Worm (Caenorhabditis elegans): ENCODE data around the gene F17A9.4.
"Not testable (repeated sequence)": the region's sequence is repeated elsewhere in the genome, so short reads cannot be mapped to it uniquely, and the experiment has no call there.

F17A9.4 gene

ce11 chrV:6095829-6096228 lies 14.6 kb downstream of the F17A9.4 start, which contains the start of gene Y38A10A.7:
Gene Y38A10A.7, plus strand, starts transcription at chrV:6096197.
- no peak for TF ChIP-seq aptf-2 (GFP tag; conservative IDR thresholded peaks at IDR 0.05)

ce11 chrV:6091592-6091991 lies 18.8 kb downstream of the F17A9.4 start:
- 0 out of 2 replicates have a peak, but pooled peaks have one; percentile 54 for TF ChIP-seq egrh-3 (GFP tag; IDR thresholded peaks at IDR 0.05)
- peak; percentile 57 for TF ChIP-seq F33H1.4 (GFP tag; IDR thresholded peaks at IDR 0.05)

ce11 chrV:6088977-6089376 lies 21.5 kb downstream of the F17A9.4 start:
- TF ChIP-seq madf-6 (GFP tag; IDR thresholded peaks at IDR 0.05) (peak; percentile 30; the same call in 1 of the 2 replicates), hsf-1 (GFP tag; IDR thresholded peaks at IDR 0.05) (peak; percentile 97), dox-1 (GFP tag; IDR thresholded peaks at IDR 0.05) (0 out of 2 replicates have a peak, but pooled peaks have one; percentile 32)

DNA sequence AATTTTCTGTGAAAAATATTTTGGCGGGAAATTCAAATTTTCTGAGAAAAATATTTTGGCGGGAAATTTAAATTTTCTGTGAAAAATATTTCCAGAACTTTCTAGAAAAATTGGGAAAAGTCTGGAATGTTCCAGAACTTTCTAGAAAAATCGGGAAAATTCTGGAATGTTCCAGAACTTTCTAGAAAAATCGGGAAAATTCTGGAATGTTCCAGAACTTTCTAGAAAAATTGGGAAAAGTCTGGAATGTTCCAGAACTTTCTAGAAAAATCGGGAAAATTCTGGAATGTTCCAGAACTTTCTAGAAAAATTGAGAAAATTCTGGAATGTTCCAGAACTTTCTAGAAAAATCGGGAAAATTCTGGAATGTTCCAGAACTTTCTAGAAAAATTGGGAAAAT lies 38.2 kb downstream of the F17A9.4 start:
- peak; percentile 99 for TF ChIP-seq hsf-1 (GFP tag; IDR thresholded peaks at IDR 0.05)
- TF ChIP-seq D2030.7 (GFP tag; IDR thresholded peaks at IDR 0.05) = 0 out of 2 replicates have a peak, but pooled peaks have one; percentile 10
- peak; percentile 66 for TF ChIP-seq dox-1 (GFP tag; IDR thresholded peaks at IDR 0.05)
- TF ChIP-seq egrh-3 (GFP tag; IDR thresholded peaks at IDR 0.05) = peak; percentile 65

DNA sequence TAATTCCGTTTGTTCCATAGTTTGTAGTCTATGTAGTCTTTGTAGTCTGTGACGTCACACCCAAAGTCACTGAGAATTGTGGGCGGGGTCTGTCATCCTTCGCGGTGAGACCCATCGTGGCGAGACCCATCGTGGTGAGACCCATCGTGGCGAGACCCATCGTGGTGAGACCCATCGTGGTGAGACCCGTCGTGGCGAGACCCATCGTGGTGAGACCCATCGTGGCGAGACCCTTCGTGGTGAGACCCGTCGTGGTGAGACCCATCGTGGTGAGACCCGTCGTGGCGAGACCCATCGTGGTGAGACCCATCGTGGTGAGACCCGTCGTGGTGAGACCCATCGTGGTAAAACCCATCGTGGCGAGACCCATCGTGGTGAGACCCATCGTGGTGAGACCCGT lies 38.9 kb downstream of the F17A9.4 start:
- peak; percentile 73 for TF ChIP-seq F33H1.4 (GFP tag; IDR thresholded peaks at IDR 0.05)
- TF ChIP-seq egrh-3 (GFP tag; IDR thresholded peaks at IDR 0.05) = peak; percentile 87; the same call in 1 of the 2 replicates
- TF ChIP-seq D2030.7 (GFP tag; IDR thresholded peaks at IDR 0.05) = peak; percentile 21; the same call in 1 of the 2 replicates
- peak; percentile 41 for TF ChIP-seq madf-8 (GFP tag; conservative IDR thresholded peaks at IDR 0.05)

DNA sequence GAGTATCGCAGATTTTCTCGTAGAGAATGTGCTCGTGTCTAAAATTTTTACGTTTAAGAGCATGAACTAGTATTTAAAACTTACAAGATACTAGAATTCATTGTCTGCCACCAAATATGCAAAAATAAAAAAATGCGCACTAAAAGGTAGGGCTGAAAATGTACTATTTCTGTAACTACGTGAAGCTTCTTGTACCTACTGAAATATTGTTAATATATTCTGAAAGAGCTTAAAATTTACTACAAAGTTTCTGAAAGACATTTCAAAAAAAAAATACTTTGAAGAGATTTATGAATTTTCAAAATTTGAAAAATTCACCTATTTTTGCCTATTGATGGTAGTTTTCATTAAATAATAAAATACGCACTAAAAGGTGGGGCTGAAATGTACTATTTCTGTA lies 40.5 kb downstream of the F17A9.4 start, which contains the start of gene fbxa-214:
Gene fbxa-214, minus strand, starts transcription at position 101 of the 400 bp plus-strand sequence.
- not testable (repeated sequence) for TF ChIP-seq rec-8, ztf-18, ceh-79 (tag; optimal IDR thresholded peaks at IDR 0.05)

- TF ChIP-seq nfyb-1 (GFP tag; IDR thresholded peaks at IDR 0.05) (no peak), ceh-79 (tag; optimal IDR thresholded peaks at IDR 0.05) (no peak), sptf-2 (GFP tag; optimal IDR thresholded peaks at IDR 0.05) (no peak), ceh-100 (GFP tag; IDR thresholded peaks at IDR 0.05) (no peak), B0336.3 (GFP tag; IDR thresholded peaks at IDR 0.05) (no peak), him-1 (tag; optimal IDR thresholded peaks at IDR 0.05) (no peak), lin-35 (GFP tag; optimal IDR thresholded peaks at IDR 0.05) (no peak), ekl-4 (GFP tag; IDR thresholded peaks at IDR 0.05) (no peak), cebp-1 (GFP tag; IDR thresholded peaks at IDR 0.05) (no peak), cebp-1 (tag; optimal IDR thresholded peaks at IDR 0.05) (no peak), snpc-1.1 (tag; optimal IDR thresholded peaks at IDR 0.05; ENCODE audit: insufficient read depth) (no peak), snpc-1.3 (tag; optimal IDR thresholded peaks at IDR 0.05; ENCODE audit: insufficient read depth) (no peak), dpl-1 (GFP tag; optimal IDR thresholded peaks at IDR 0.05) (no peak), F37B4.10 (GFP tag; IDR thresholded peaks at IDR 0.05) (no peak), attf-6 (GFP tag; IDR thresholded peaks at IDR 0.05) (no peak), nhr-27 (tag; optimal IDR thresholded peaks at IDR 0.05) (no peak), gei-17 (GFP tag; optimal IDR thresholded peaks at IDR 0.05) (no peak)
Measured at ce11 chrV:6067112-6067511, 43.3 kb downstream of the F17A9.4 start, which contains the start of gene srh-10. Gene srh-10, minus strand, starts transcription at chrV:6067140.

Data from whole organism, young adult.